Worm (Caenorhabditis elegans) whole organism, early embryonic: ENCODE measurements around the gene adt-1.

Experiments used
- B0310.2 ChIP-seq: sonication (generic microtip); optimal IDR thresholded peaks from 2 replicates; lab custom pipeline; 2016; ENCODE audit warnings: mild to moderate bottlenecking, missing genetic modification characterization, missing compliant biosample characterization
- F13C5.2 ChIP-seq: sonication (generic microtip); optimal IDR thresholded peaks from 2 replicates; lab custom pipeline; 2017; ENCODE audit warnings: mild to moderate bottlenecking, missing genetic modification characterization, inconsistent platforms, missing compliant biosample characterization
- aly-1 ChIP-seq: sonication (generic microtip); optimal IDR thresholded peaks from 2 replicates; lab custom pipeline; 2016; ENCODE audit warnings: missing genetic modification characterization, missing compliant biosample characterization
- ama-1 ChIP-seq: fragments of 150-350 bp; optimal IDR thresholded peaks from 2 replicates; lab custom pipeline; 2014
- ceh-13 ChIP-seq: fragments of 200-800 bp; sonication (Bioruptor generic); optimal IDR thresholded peaks from 2 replicates; lab custom pipeline; 2018; ENCODE audit warnings: mild to moderate bottlenecking, missing genetic modification characterization, missing compliant biosample characterization
- ceh-36 ChIP-seq: sonication (generic microtip); optimal IDR thresholded peaks from 2 replicates; lab custom pipeline; 2016; ENCODE audit warnings: missing genetic modification characterization, inconsistent platforms, missing compliant biosample characterization
- ets-7 ChIP-seq: sonication (generic microtip); optimal IDR thresholded peaks from 2 replicates; lab custom pipeline; 2016; ENCODE audit warnings: missing genotype, missing genetic modification characterization, missing compliant biosample characterization
- flt-1 ChIP-seq: fragments of 200-800 bp; sonication (Bioruptor generic); IDR thresholded peaks from 2 replicates; pipeline ENCODE4 v1.3.6; 2022; ENCODE audit warnings: missing genetic modification characterization, missing compliant biosample characterization
- hmbx-1 ChIP-seq: sonication (generic microtip); optimal IDR thresholded peaks from 2 replicates; lab custom pipeline; 2016; ENCODE audit warnings: mild to moderate bottlenecking, missing genetic modification characterization, missing compliant biosample characterization
- hmg-4 ChIP-seq: fragments of 200-800 bp; sonication (Bioruptor generic); optimal IDR thresholded peaks from 2 replicates; lab custom pipeline; 2018; ENCODE audit warnings: mild to moderate bottlenecking, missing genetic modification characterization, missing compliant biosample characterization
- hnd-1 ChIP-seq: sonication (generic microtip); optimal IDR thresholded peaks from 2 replicates; lab custom pipeline; 2016; ENCODE audit warnings: missing genetic modification characterization, missing compliant biosample characterization
- pes-1 ChIP-seq: fragments of 200-800 bp; sonication (Bioruptor generic); IDR thresholded peaks from 2 replicates; pipeline ENCODE4 v1.3.6; 2022; ENCODE audit warnings: missing genetic modification reagents, missing genetic modification characterization, missing compliant biosample characterization
- scrt-1 ChIP-seq: fragments of 200-800 bp; sonication (Bioruptor generic); IDR thresholded peaks from 2 replicates; pipeline ENCODE4 v1.3.6; 2022; ENCODE audit warnings: missing genetic modification characterization, missing compliant biosample characterization
- sea-1 ChIP-seq: fragments of 200-800 bp; sonication (Bioruptor generic); conservative IDR thresholded peaks from 2 replicates; pipeline ENCODE4 v1.3.6; 2022; ENCODE audit warnings: missing genetic modification characterization, missing compliant biosample characterization
- tbx-11 ChIP-seq: fragments of 200-800 bp; sonication (Bioruptor generic); IDR thresholded peaks from 2 replicates; pipeline ENCODE4 v1.3.6; 2022; ENCODE audit warnings: missing genetic modification characterization, missing compliant biosample characterization
- tbx-37 ChIP-seq: fragments of 200-800 bp; sonication (Bioruptor generic); conservative IDR thresholded peaks from 2 replicates; pipeline ENCODE4 v1.3.6; 2022; ENCODE audit warnings: missing genetic modification reagents, missing genetic modification characterization, missing compliant biosample characterization
- tra-4 ChIP-seq: sonication (generic microtip); optimal IDR thresholded peaks from 2 replicates; lab custom pipeline; 2017; ENCODE audit warnings: missing genetic modification characterization, missing compliant biosample characterization

Gene adt-1

DNA sequence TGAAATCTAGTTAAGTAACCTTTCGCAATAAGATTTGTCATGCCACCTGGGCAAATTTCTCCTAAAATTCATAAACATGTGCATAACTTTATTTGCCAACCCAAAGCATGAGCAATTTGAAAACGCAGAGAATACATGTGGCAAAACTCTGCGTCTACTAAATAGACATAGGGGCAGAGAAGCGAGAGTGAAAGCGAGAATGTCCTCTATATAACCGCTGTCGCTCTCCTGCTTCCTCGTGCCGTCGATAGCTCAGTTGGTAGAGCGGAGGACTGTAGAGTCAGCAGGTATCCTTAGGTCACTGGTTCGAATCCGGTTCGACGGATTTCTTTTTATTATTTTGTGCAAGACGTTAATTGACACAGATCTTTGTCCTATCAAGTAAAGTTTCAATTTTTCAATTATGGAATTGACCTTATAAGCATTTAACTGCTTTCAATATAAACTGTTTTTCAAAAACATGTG, 13.6 kb upstream of the adt-1 start:
- TF ChIP-seq ceh-13 (GFP tag; lab: Kevin White, UChicago) (peak; percentile 93), hmbx-1 (tag; lab: Kevin White, UChicago) (peak; percentile 82), tbx-11 (peak; percentile 98), tra-4 (tag; lab: Kevin White, UChicago) (peak; percentile 78), aly-1 (tag; lab: Kevin White, UChicago) (peak; percentile 94), flt-1 (GFP tag; lab: Robert Waterston, UW) (peak; percentile 96), hmg-4 (GFP tag; lab: Kevin White, UChicago) (peak; percentile 97), pes-1 (GFP tag; lab: Robert Waterston, UW) (peak; percentile 98), ceh-36 (tag; lab: Kevin White, UChicago) (peak; percentile 92), ets-7 (peak; percentile 82), hnd-1 (tag; lab: Kevin White, UChicago) (peak; percentile 91), F13C5.2 (peak; percentile 96), tbx-37 (GFP tag; lab: Robert Waterston, UW) (peak; percentile 97), B0310.2 (tag; lab: Kevin White, UChicago) (peak; percentile 95), scrt-1 (GFP tag; lab: Robert Waterston, UW) (peak; percentile 97), sea-1 (GFP tag; lab: Robert Waterston, UW) (peak; percentile 98), ama-1 (peak; percentile 76)

DNA sequence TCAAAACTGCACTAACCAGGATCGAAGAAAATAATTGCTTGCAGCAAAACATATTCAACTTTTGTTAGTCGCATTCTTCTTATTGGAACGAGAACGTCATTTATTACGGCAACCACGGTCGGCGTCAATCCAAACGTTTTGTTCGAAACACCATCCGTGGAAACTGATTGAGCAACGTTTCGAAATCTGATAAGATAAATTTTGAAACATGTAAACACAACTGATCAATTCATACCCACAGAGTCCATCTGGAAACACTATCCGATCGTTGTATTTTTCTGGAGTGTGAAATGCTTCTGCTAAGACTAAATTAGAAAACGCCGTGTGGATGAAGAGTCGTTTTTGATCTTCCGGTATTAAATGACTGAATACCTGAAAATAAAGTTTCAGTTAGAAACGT, 12.8 kb upstream of the adt-1 start:
- no peak for TF ChIP-seq hmbx-1 (tag; lab: Kevin White, UChicago)
- TF ChIP-seq tra-4 (tag; lab: Kevin White, UChicago), result no peak
- no peak for TF ChIP-seq hnd-1 (tag; lab: Kevin White, UChicago)

DNA sequence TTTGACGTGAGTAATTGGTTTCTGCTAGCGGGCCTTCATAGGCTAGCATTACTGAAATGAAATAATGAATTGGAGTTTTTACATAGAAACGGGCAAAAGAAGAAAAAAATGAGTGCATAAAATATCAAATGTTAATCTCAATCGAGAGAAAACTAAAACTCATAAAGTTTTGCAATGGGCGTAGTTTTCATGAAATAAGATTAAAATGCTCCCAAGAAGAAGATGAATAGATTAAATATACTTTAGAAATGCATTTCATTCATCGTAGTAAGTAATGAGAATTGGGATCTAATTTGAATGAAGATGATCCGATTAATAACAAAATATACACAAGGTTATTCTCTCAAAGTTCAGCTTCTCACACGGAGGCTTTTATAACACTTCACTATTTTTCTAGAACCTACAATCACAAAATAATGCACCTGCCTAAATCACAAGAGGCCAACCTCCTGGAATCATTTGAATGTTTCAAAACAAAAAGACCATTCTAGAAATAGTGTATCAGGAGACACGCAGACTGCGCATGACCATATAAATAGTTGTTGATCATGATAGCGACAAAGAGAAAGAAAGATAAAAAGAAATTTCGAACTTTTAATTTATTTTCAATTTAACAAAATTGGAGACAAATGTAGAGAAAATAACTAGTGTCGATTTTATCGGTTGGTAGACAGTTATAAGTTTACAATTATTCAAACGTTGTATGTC, 10.7 kb upstream of the adt-1 start, which contains the start of gene nhr-17:
Gene nhr-17 (minus strand): TSS at position 51 of the 708 bp plus-strand sequence.
- TF ChIP-seq tra-4 (tag; lab: Kevin White, UChicago), result no peak
- no peak for TF ChIP-seq F13C5.2
- TF ChIP-seq ets-7, result no peak
- TF ChIP-seq flt-1 (GFP tag; lab: Robert Waterston, UW), result no peak
- no peak for TF ChIP-seq B0310.2 (tag; lab: Kevin White, UChicago)
- no peak for TF ChIP-seq hmbx-1 (tag; lab: Kevin White, UChicago)
- TF ChIP-seq scrt-1 (GFP tag; lab: Robert Waterston, UW), result no peak
- no peak for TF ChIP-seq ama-1
- TF ChIP-seq tbx-37 (GFP tag; lab: Robert Waterston, UW), result no peak
- no peak for TF ChIP-seq aly-1 (tag; lab: Kevin White, UChicago)
- no peak for TF ChIP-seq pes-1 (GFP tag; lab: Robert Waterston, UW)
- no peak for TF ChIP-seq ceh-36 (tag; lab: Kevin White, UChicago)
- no peak for TF ChIP-seq sea-1 (GFP tag; lab: Robert Waterston, UW)
- no peak for TF ChIP-seq hnd-1 (tag; lab: Kevin White, UChicago)
- no peak for TF ChIP-seq hmg-4 (GFP tag; lab: Kevin White, UChicago)
- TF ChIP-seq ceh-13 (GFP tag; lab: Kevin White, UChicago), result no peak
- no peak for TF ChIP-seq tbx-11

DNA sequence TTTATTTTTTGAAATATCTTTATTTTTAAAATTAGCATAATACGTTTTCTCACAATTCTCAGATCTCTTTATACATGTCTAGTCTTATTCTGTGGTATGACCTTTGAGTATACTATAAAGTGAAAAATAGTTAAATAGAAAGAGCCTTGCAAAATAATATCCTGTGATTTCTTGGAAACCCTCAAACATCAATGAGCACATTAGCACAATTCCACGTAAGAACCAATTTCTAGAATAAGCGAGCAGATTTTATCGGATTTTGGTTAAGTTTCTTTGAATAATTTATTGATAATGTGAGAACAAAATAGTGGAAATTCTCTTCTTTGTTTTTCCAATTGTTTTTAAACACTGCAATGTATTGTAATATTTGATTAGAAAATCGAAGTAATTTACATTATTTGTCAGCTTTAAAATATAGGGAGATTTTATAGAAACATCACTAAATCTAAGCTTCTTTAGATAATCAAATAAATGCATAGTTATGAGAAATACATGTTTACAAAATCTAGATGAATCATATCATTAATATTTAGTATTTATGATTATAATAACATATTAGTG, 9.6 kb upstream of the adt-1 start:
- TF ChIP-seq ceh-36 (tag; lab: Kevin White, UChicago) (no peak), sea-1 (GFP tag; lab: Robert Waterston, UW) (no peak), pes-1 (GFP tag; lab: Robert Waterston, UW) (no peak)

DNA sequence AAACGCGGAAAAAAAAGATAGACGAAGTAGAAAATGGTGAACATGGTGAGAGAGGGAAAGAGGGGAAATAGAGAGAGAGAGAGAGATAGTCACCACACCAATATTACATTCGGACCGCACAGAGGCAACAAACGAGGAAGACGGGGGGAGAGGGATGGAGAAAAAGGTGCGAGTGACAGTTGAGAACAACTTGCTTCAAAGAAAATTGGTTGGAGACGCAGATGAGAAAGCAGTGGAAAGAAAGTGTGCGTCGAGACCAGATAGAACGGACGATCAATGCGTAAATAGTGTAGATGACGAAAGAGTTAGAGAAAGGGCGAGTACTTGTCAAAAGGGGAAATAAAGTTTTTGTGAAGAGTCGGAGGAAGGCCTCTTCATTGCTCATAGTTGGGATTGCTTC, 8.2 kb upstream of the adt-1 start:
- TF ChIP-seq F13C5.2, result peak; percentile 24
- no peak for TF ChIP-seq pes-1 (GFP tag; lab: Robert Waterston, UW)
- TF ChIP-seq ceh-13 (GFP tag; lab: Kevin White, UChicago), result no peak
- no peak for TF ChIP-seq ceh-36 (tag; lab: Kevin White, UChicago)
- TF ChIP-seq tbx-37 (GFP tag; lab: Robert Waterston, UW), result no peak
- no peak for TF ChIP-seq B0310.2 (tag; lab: Kevin White, UChicago)
- TF ChIP-seq scrt-1 (GFP tag; lab: Robert Waterston, UW), result 0 out of 2 replicates have a peak, but pooled peaks have one; percentile 20
- TF ChIP-seq hnd-1 (tag; lab: Kevin White, UChicago), result no peak
- no peak for TF ChIP-seq tbx-11
- TF ChIP-seq hmg-4 (GFP tag; lab: Kevin White, UChicago), result peak; percentile 76
- no peak for TF ChIP-seq hmbx-1 (tag; lab: Kevin White, UChicago)
- TF ChIP-seq aly-1 (tag; lab: Kevin White, UChicago), result peak; percentile 74

ce11 chrX:12671638-12672290, 6.9 kb upstream of the adt-1 start:
- no peak for TF ChIP-seq B0310.2 (tag; lab: Kevin White, UChicago)
- no peak for TF ChIP-seq flt-1 (GFP tag; lab: Robert Waterston, UW)
- TF ChIP-seq aly-1 (tag; lab: Kevin White, UChicago), result no peak

- TF ChIP-seq tbx-37 (GFP tag; lab: Robert Waterston, UW) (no peak), flt-1 (GFP tag; lab: Robert Waterston, UW) (no peak), ama-1 (no peak), hnd-1 (tag; lab: Kevin White, UChicago) (no peak)
These were observed 1.5 kb upstream of the adt-1 start for ce11 chrX:12677113-12677512.
